Fruit fly (Drosophila melanogaster) whole organism, prepupa: ENCODE measurements around the gene HINT1.
A peak's percentile ranks its signal among the peaks of the same experiment; 100 is the strongest.

Experiments
- CG10631 ChIP-seq: fragments of 200-800 bp; sonication (Bioruptor generic); optimal IDR thresholded peaks from 2 replicates; lab custom pipeline; 2016; ENCODE audit warnings: missing biosample characterization, missing genetic modification characterization
- CG10669 ChIP-seq: fragments of 200-800 bp; sonication (Bioruptor generic); optimal IDR thresholded peaks from 3 replicates; lab custom pipeline; 2018; ENCODE audit warnings: missing biosample characterization, mild to moderate bottlenecking, missing genetic modification characterization, moderate library complexity
- CG11294 ChIP-seq: fragments of 200-800 bp; sonication (Bioruptor generic); IDR thresholded peaks from 2 replicates; pipeline ENCODE4 v1.3.6; 2022; ENCODE audit warnings: missing biosample characterization, missing genetic modification characterization
- CG11762 ChIP-seq: fragments of 200-800 bp; sonication (Bioruptor generic); optimal IDR thresholded peaks from 3 replicates; lab custom pipeline; 2016; ENCODE audit warnings: missing biosample characterization, missing genetic modification characterization; ENCODE audit not compliant: insufficient read depth
- CG11902 ChIP-seq: fragments of 200-800 bp; sonication (Bioruptor generic); optimal IDR thresholded peaks from 3 replicates; lab custom pipeline; 2016; ENCODE audit warnings: missing biosample characterization, missing genetic modification characterization
- CG1621 ChIP-seq: fragments of 200-800 bp; sonication (Bioruptor generic); optimal IDR thresholded peaks from 3 replicates; lab custom pipeline; 2018; ENCODE audit warnings: missing biosample characterization, mild to moderate bottlenecking, missing genetic modification characterization
- CG16779 ChIP-seq: fragments of 200-800 bp; sonication (Bioruptor generic); optimal IDR thresholded peaks from 3 replicates; lab custom pipeline; 2017; ENCODE audit warnings: missing biosample characterization, mild to moderate bottlenecking, missing genetic modification characterization
- CG3032 ChIP-seq: fragments of 200-800 bp; optimal IDR thresholded peaks from 2 replicates; lab custom pipeline; 2019; ENCODE audit warnings: missing biosample characterization, mild to moderate bottlenecking, missing genetic modification characterization, moderate library complexity
- CG31627 ChIP-seq: fragments of 200-800 bp; sonication (Bioruptor generic); optimal IDR thresholded peaks from 3 replicates; lab custom pipeline; 2016; ENCODE audit warnings: missing biosample characterization, missing genetic modification characterization
- CG32006 ChIP-seq: fragments of 200-800 bp; sonication (Bioruptor generic); optimal IDR thresholded peaks from 3 replicates; lab custom pipeline; 2017; ENCODE audit warnings: missing biosample characterization, mild to moderate bottlenecking, missing genetic modification characterization
- CG3919 ChIP-seq: fragments of 200-800 bp; sonication (Bioruptor generic); optimal IDR thresholded peaks from 3 replicates; lab custom pipeline; 2016; ENCODE audit warnings: missing biosample characterization, missing genetic modification characterization
- CG4318 ChIP-seq: fragments of 200-800 bp; sonication (Bioruptor generic); optimal IDR thresholded peaks from 3 replicates; lab custom pipeline; 2017; ENCODE audit warnings: missing biosample characterization, mild to moderate bottlenecking, missing genetic modification characterization
- CG6163 ChIP-seq: fragments of 200-800 bp; sonication (Bioruptor generic); IDR thresholded peaks from 3 replicates; pipeline ENCODE4 v1.3.6; 2022; ENCODE audit warnings: missing biosample characterization, missing genetic modification characterization
- CG6276 ChIP-seq: fragments of 200-800 bp; sonication (Bioruptor generic); optimal IDR thresholded peaks from 2 replicates; lab custom pipeline; 2017; ENCODE audit warnings: missing biosample characterization, mild to moderate bottlenecking, missing genetic modification characterization
- CG6792 ChIP-seq: fragments of 200-800 bp; sonication (Bioruptor generic); optimal IDR thresholded peaks from 3 replicates; lab custom pipeline; 2016; ENCODE audit warnings: missing biosample characterization, missing genetic modification characterization
- CG6808 ChIP-seq: fragments of 200-800 bp; sonication (Bioruptor generic); optimal IDR thresholded peaks from 3 replicates; lab custom pipeline; 2017; ENCODE audit warnings: missing biosample characterization, missing genetic modification characterization, mild to moderate bottlenecking, moderate library complexity, missing genetic modification reagents
- CG6854 ChIP-seq: fragments of 200-800 bp; sonication (Bioruptor generic); optimal IDR thresholded peaks from 2 replicates; lab custom pipeline; 2017; ENCODE audit warnings: missing biosample characterization, mild to moderate bottlenecking, missing genetic modification characterization
- CG7368 ChIP-seq: fragments of 200-800 bp; sonication (Bioruptor generic); optimal IDR thresholded peaks from 3 replicates; lab custom pipeline; 2016; ENCODE audit warnings: missing biosample characterization, missing genetic modification characterization
- CG8319 ChIP-seq: fragments of 200-800 bp; sonication (Bioruptor generic); optimal IDR thresholded peaks from 3 replicates; lab custom pipeline; 2016; ENCODE audit warnings: missing biosample characterization, missing genetic modification characterization
- CG8632 ChIP-seq: fragments of 200-800 bp; sonication (Bioruptor generic); optimal IDR thresholded peaks from 3 replicates; lab custom pipeline; 2016; ENCODE audit warnings: missing biosample characterization, missing genetic modification characterization
- CG9139 ChIP-seq: fragments of 200-800 bp; sonication (Bioruptor generic); optimal IDR thresholded peaks from 3 replicates; lab custom pipeline; 2017; ENCODE audit warnings: missing biosample characterization, mild to moderate bottlenecking, missing genetic modification characterization
- Eip75B ChIP-seq: fragments of 200-800 bp; sonication (Bioruptor generic); optimal IDR thresholded peaks from 3 replicates; lab custom pipeline; 2016; ENCODE audit warnings: missing biosample characterization, missing genetic modification characterization
- Eip78C ChIP-seq: fragments of 200-800 bp; sonication (Bioruptor generic); peaks from one replicate; lab custom pipeline; 2016; ENCODE audit warnings: missing biosample characterization, missing genetic modification characterization
- Eip93F ChIP-seq: fragments of 200-800 bp; sonication (Bioruptor generic); optimal IDR thresholded peaks from 2 replicates; lab custom pipeline; 2016; ENCODE audit warnings: missing biosample characterization, mild to moderate bottlenecking, missing genetic modification characterization
- Ets21C ChIP-seq: fragments of 200-800 bp; sonication (Bioruptor generic); optimal IDR thresholded peaks from 3 replicates; lab custom pipeline; 2016; ENCODE audit warnings: missing biosample characterization, missing genetic modification characterization
- Gug ChIP-seq: fragments of 200-800 bp; sonication (Bioruptor generic); IDR thresholded peaks from 2 replicates; pipeline ENCODE4 v1.3.6; 2022; ENCODE audit warnings: missing biosample characterization, missing genetic modification characterization
- Hr38 ChIP-seq: sonication (Bioruptor generic); optimal IDR thresholded peaks from 2 replicates; lab custom pipeline; 2016; ENCODE audit warnings: missing biosample characterization, missing genetic modification characterization
- Hr39 ChIP-seq: fragments of 200-800 bp; sonication (Bioruptor generic); optimal IDR thresholded peaks from 2 replicates; lab custom pipeline; 2016; ENCODE audit warnings: missing biosample characterization, missing genetic modification characterization
- Hr4 ChIP-seq: fragments of 200-800 bp; sonication (Bioruptor generic); optimal IDR thresholded peaks from 3 replicates; lab custom pipeline; 2016; ENCODE audit warnings: missing biosample characterization, missing genetic modification characterization
- Lpt ChIP-seq: fragments of 200-800 bp; sonication (Bioruptor generic); optimal IDR thresholded peaks from 3 replicates; lab custom pipeline; 2016; ENCODE audit warnings: missing biosample characterization, missing genetic modification characterization
- OdsH ChIP-seq: fragments of 200-800 bp; sonication (Bioruptor generic); optimal IDR thresholded peaks from 3 replicates; lab custom pipeline; 2016; ENCODE audit warnings: missing biosample characterization, missing genetic modification characterization
- Sox102F ChIP-seq: fragments of 200-800 bp; sonication (Bioruptor generic); optimal IDR thresholded peaks from 2 replicates; lab custom pipeline; 2016; ENCODE audit warnings: missing biosample characterization, mild to moderate bottlenecking, missing genetic modification characterization
- Sox14 ChIP-seq: fragments of 200-800 bp; sonication (Bioruptor generic); optimal IDR thresholded peaks from 3 replicates; lab custom pipeline; 2016; ENCODE audit warnings: missing biosample characterization, missing genetic modification characterization
- Sox15 ChIP-seq: fragments of 200-800 bp; sonication (Bioruptor generic); optimal IDR thresholded peaks from 3 replicates; lab custom pipeline; 2016; ENCODE audit warnings: missing biosample characterization, missing genetic modification characterization
- cyc ChIP-seq: fragments of 200-800 bp; sonication (Bioruptor generic); optimal IDR thresholded peaks from 3 replicates; lab custom pipeline; 2016; ENCODE audit warnings: missing biosample characterization, missing genetic modification characterization
- dac ChIP-seq: fragments of 200-800 bp; sonication (Bioruptor generic); optimal IDR thresholded peaks from 2 replicates; lab custom pipeline; 2017; ENCODE audit warnings: missing biosample characterization, mild to moderate bottlenecking, missing genetic modification characterization
- eg ChIP-seq: fragments of 200-800 bp; sonication (Bioruptor generic); IDR thresholded peaks from 3 replicates; pipeline ENCODE4 v1.3.6; 2022; ENCODE audit warnings: missing biosample characterization, missing genetic modification characterization
- esn ChIP-seq: fragments of 200-800 bp; sonication (Bioruptor generic); optimal IDR thresholded peaks from 2 replicates; lab custom pipeline; 2016; ENCODE audit warnings: missing biosample characterization, mild to moderate bottlenecking, missing genetic modification characterization, moderate library complexity
- fd85E ChIP-seq: fragments of 200-800 bp; sonication (Bioruptor generic); optimal IDR thresholded peaks from 3 replicates; lab custom pipeline; 2016; ENCODE audit warnings: missing biosample characterization, missing genetic modification characterization
- fkh ChIP-seq: fragments of 200-800 bp; sonication (Bioruptor generic); optimal IDR thresholded peaks from 3 replicates; lab custom pipeline; 2017; ENCODE audit warnings: missing biosample characterization, mild to moderate bottlenecking, missing genetic modification characterization, moderate library complexity
- net ChIP-seq: fragments of 200-800 bp; sonication (Bioruptor generic); optimal IDR thresholded peaks from 3 replicates; lab custom pipeline; 2016; ENCODE audit warnings: missing biosample characterization, missing genetic modification characterization
- pdm3 ChIP-seq: fragments of 200-800 bp; sonication (Bioruptor generic); optimal IDR thresholded peaks from 3 replicates; lab custom pipeline; 2016; ENCODE audit warnings: missing biosample characterization, missing genetic modification characterization
- salr ChIP-seq, 2 experiments: fragments of 200-800 bp; sonication (Bioruptor generic); optimal IDR thresholded peaks; 3 replicates each; lab custom pipeline; 2016 to 2018; ENCODE audit warnings: missing biosample characterization in 2 of 2, missing genetic modification characterization in 2 of 2, mild to moderate bottlenecking in 1 of 2
- svp ChIP-seq: fragments of 200-800 bp; sonication (Bioruptor generic); peaks from one replicate; lab custom pipeline; 2016; ENCODE audit warnings: missing biosample characterization, missing genetic modification characterization
- topi ChIP-seq: fragments of 200-800 bp; sonication (Bioruptor generic); optimal IDR thresholded peaks from 3 replicates; lab custom pipeline; 2016; ENCODE audit warnings: missing biosample characterization, missing genetic modification characterization
- vri ChIP-seq: fragments of 200-800 bp; sonication (Bioruptor generic); optimal IDR thresholded peaks from 3 replicates; lab custom pipeline; 2016; ENCODE audit warnings: missing biosample characterization, mild to moderate bottlenecking, missing genetic modification characterization

Gene HINT1

DNA sequence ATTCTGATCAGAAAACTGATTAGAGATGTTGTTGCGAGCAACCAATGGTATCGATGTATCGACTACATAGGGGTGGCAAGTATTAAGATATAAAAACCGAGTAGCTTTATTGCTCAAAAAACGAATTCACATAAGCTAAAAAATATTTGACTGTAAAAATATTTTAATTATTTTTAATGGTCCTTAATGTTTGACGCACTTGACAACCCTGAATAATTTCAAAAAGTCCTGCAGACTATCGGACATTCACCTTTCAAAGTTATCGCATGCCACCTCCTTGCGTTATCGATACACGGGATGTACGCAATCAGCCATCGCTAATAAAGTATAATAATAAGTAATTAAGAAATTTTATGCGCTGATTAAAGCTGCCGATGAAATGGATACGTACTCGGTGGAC is 10.3 kb upstream of the HINT1 start, which contains the start of the genes HemK2, Snapin and Tnpo-SR (continued):
- TF ChIP-seq Sox102F (GFP tag; lab: Kevin White, UChicago), result peak; percentile 90
- TF ChIP-seq CG11294 (GFP tag; lab: Robert Waterston, UW), result peak; percentile 79; the same call in 1 of the 2 replicates
- peak; percentile 47 for TF ChIP-seq fd85E (GFP tag; lab: Kevin White, UChicago)
- TF ChIP-seq CG31627 (GFP tag; lab: Kevin White, UChicago), result peak; percentile 91
- TF ChIP-seq Hr39 (GFP tag; lab: Kevin White, UChicago), result peak; percentile 93
- TF ChIP-seq CG16779 (tag; lab: Kevin White, UChicago), result peak; percentile 53
- TF ChIP-seq Sox15 (GFP tag; lab: Kevin White, UChicago), result peak; percentile 83
- TF ChIP-seq CG9139 (GFP tag; lab: Kevin White, UChicago), result no peak
- peak; percentile 80 for TF ChIP-seq net (GFP tag; lab: Kevin White, UChicago)
- peak; percentile 97 for TF ChIP-seq svp
- peak; percentile 91 for TF ChIP-seq CG11902 (GFP tag; lab: Kevin White, UChicago)
- TF ChIP-seq CG6854 (GFP tag; lab: Kevin White, UChicago), result peak; percentile 67
- TF ChIP-seq Hr4 (GFP tag; lab: Kevin White, UChicago), result peak; percentile 91
- TF ChIP-seq CG8319 (GFP tag; lab: Kevin White, UChicago), result peak; percentile 78
- peak; percentile 92 for TF ChIP-seq pdm3 (GFP tag; lab: Kevin White, UChicago)
- TF ChIP-seq Eip93F (GFP tag; lab: Kevin White, UChicago), result peak; percentile 87
- TF ChIP-seq CG7368 (GFP tag; lab: Kevin White, UChicago), result peak; percentile 78
- TF ChIP-seq esn (GFP tag; lab: Kevin White, UChicago), result peak; percentile 93
- TF ChIP-seq Sox14, result peak; percentile 91
- peak; percentile 74 for TF ChIP-seq CG6808 (GFP tag; lab: Kevin White, UChicago)
- TF ChIP-seq CG3032 (tag; lab: Kevin White, UChicago), result peak; percentile 91
- TF ChIP-seq fkh (GFP tag; lab: Kevin White, UChicago), result peak; percentile 48
- peak; percentile 88 for TF ChIP-seq Gug (GFP tag; lab: Robert Waterston, UW)
- TF ChIP-seq Ets21C (GFP tag; lab: Kevin White, UChicago), result peak; percentile 90
- TF ChIP-seq CG4318 (GFP tag; lab: Kevin White, UChicago), result peak; percentile 76
- TF ChIP-seq CG10669 (GFP tag; lab: Kevin White, UChicago), result peak; percentile 84
- peak; percentile 92 for TF ChIP-seq OdsH (GFP tag; lab: Kevin White, UChicago)
- TF ChIP-seq salr (GFP tag; optimal IDR thresholded peaks at IDR 0.05; lab: Kevin White, UChicago), result peak; percentile 67 to 79
- TF ChIP-seq CG6163 (GFP tag; lab: Robert Waterston, UW), result peak; percentile 93
- TF ChIP-seq, all 60 proteins: peak for 56

DNA sequence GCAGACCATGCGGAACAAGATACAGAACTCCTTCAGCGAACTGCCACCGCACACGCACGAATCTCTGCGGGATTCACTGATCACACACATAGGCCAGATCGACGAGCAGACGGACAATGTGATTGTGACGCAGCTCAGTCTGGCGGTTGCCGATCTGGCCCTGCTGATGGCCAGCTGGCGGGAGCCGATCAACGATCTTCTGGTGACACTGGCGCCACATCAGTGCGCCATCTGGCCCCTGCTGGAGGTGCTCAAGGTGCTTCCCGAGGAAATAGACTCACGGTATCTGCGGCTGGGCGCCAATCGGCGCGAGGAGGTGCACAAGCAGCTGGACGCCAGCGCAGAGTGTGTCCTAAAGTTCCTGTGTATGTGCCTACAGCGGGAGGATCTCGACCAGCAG is 9.6 kb upstream of the HINT1 start:
- TF ChIP-seq Eip78C (no peak), pdm3 (GFP tag; lab: Kevin White, UChicago) (no peak), Gug (GFP tag; lab: Robert Waterston, UW) (no peak), eg (GFP tag; lab: Robert Waterston, UW) (0 out of 3 replicates have a peak, but pooled peaks have one; percentile 5)

DNA sequence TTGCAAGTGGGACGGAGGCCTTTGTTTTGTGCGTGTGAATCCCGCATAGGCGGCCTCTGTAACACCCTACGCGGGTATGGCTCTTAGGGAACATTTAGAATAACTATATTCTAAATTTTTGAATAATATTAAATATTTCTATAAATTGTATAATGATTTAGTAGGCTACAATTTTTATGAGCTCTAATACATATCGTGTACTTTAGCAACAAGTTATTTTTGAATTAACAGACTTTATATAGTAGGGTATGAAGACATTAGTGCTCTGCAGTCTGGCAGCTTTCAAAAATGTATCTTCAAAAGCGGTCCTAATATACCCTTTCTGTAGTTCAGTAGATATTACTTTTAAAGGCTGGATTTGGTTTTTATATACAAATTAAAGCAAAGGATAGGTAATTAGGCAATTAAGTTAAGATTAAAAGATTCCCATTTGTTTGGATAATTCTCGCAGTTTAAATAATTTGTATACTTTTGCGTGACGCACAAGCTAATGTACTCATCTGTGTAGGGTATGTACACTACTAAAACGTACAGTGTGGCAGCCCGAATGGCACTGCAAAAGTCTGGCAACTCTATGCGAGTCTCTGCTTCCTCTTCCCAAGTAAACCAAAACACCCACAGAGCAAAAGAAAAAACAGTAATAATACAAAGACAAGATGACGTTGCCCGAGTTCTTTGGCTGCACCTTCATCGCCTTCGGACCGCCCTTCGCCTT is 4.1 kb upstream of the HINT1 start, which contains the start of the genes Snx21 and aph-1:
TSS of gene Snx21 (minus strand) at position 7 of the 715 bp plus-strand sequence.
TSS of gene aph-1 (plus strand) at position 575 of the 715 bp plus-strand sequence.
- TF ChIP-seq Eip78C (peak; percentile 94), CG6854 (GFP tag; lab: Kevin White, UChicago) (peak; percentile 89), Eip75B (GFP tag; lab: Kevin White, UChicago) (peak; percentile 88), CG6276 (peak; percentile 85), CG10631 (GFP tag; lab: Kevin White, UChicago) (peak; percentile 89), Lpt (peak; percentile 61), CG11762 (peak; percentile 89), vri (GFP tag; lab: Kevin White, UChicago) (peak; percentile 72), Sox102F (GFP tag; lab: Kevin White, UChicago) (peak; percentile 91), CG11294 (GFP tag; lab: Robert Waterston, UW) (peak; percentile 81), Hr38 (GFP tag; lab: Kevin White, UChicago) (no peak), cyc (peak; percentile 89), CG32006 (GFP tag; lab: Kevin White, UChicago) (peak; percentile 91), CG8632 (GFP tag; lab: Kevin White, UChicago) (peak; percentile 90), CG6792 (GFP tag; lab: Kevin White, UChicago) (peak; percentile 81), Sox14 (peak; percentile 89), CG1621 (tag; lab: Kevin White, UChicago) (peak; percentile 61), CG16779 (tag; lab: Kevin White, UChicago) (peak; percentile 81), CG10669 (GFP tag; lab: Kevin White, UChicago) (peak; percentile 88), CG31627 (GFP tag; lab: Kevin White, UChicago) (peak; percentile 92), dac (GFP tag; lab: Kevin White, UChicago) (peak; percentile 75), topi (GFP tag; lab: Kevin White, UChicago) (peak; percentile 84), CG3919 (peak; percentile 86)
